Worm (Caenorhabditis elegans) whole organism, L1 larva: ENCODE results near the gene spe-17.

Source experiments
- C04F5.9 ChIP-seq: sonication (generic microtip); optimal IDR thresholded peaks from 2 replicates; lab custom pipeline; 2016; ENCODE audit warnings: missing genetic modification characterization, missing compliant biosample characterization
- F16B12.6 ChIP-seq: fragments of 150-350 bp; optimal IDR thresholded peaks from 2 replicates; lab custom pipeline; 2014; ENCODE audit warnings: missing biosample characterization, missing genetic modification characterization
- aha-1 ChIP-seq: fragments of 150-350 bp; optimal IDR thresholded peaks from 2 replicates; lab custom pipeline; 2014; ENCODE audit warnings: missing biosample characterization, missing genetic modification characterization
- ceh-63 ChIP-seq: fragments of 200-800 bp; sonication (Bioruptor generic); optimal IDR thresholded peaks from 2 replicates; lab custom pipeline; 2018; ENCODE audit warnings: mild to moderate bottlenecking, missing genetic modification characterization, missing compliant biosample characterization
- ceh-82 ChIP-seq, 3 experiments: fragments of 150-350 bp in 1 of 3; sonication (generic microtip) in 2 of 3; optimal IDR thresholded peaks; 2 replicates each; lab custom pipeline; 2014 to 2017; ENCODE audit warnings: missing biosample characterization in 3 of 3, missing genetic modification characterization in 3 of 3
- dpl-1 ChIP-seq, 3 experiments: fragments of 150-350 bp in 2 of 3; sonication (generic microtip) in 1 of 3; optimal IDR thresholded peaks; 2 replicates each; lab custom pipeline; 2014 to 2017; ENCODE audit warnings: missing biosample characterization in 3 of 3, missing genetic modification characterization in 3 of 3, missing genetic modification reagents in 3 of 3
- dsc-1 ChIP-seq: sonication (generic microtip); optimal IDR thresholded peaks from 2 replicates; lab custom pipeline; 2016; ENCODE audit warnings: mild to moderate bottlenecking, missing genetic modification characterization, missing compliant biosample characterization
- efl-1 ChIP-seq, 4 experiments: fragments of 150-350 bp; optimal IDR thresholded peaks in 3 of 4; peaks in 1 of 4; 1 replicate in 1 of 4; 2 replicates in 3 of 4; lab custom pipeline; 2014; ENCODE audit warnings: missing biosample characterization in 2 of 4, missing genetic modification characterization in 2 of 4, missing genetic modification reagents in 2 of 4
- efl-3 ChIP-seq: fragments of 200-800 bp; sonication (Bioruptor generic); optimal IDR thresholded peaks from 2 replicates; lab custom pipeline; 2018; ENCODE audit warnings: mild to moderate bottlenecking, missing genetic modification characterization, missing compliant biosample characterization
- egl-13 ChIP-seq: sonication (generic microtip); optimal IDR thresholded peaks from 2 replicates; lab custom pipeline; 2016; ENCODE audit warnings: missing genotype, missing genetic modification reagents, missing genetic modification characterization, missing compliant biosample characterization
- lin-14 ChIP-seq: fragments of 200-800 bp; sonication (Bioruptor generic); optimal IDR thresholded peaks from 2 replicates; lab custom pipeline; 2018; ENCODE audit warnings: mild to moderate bottlenecking, missing genetic modification characterization, moderate library complexity, missing compliant biosample characterization
- lin-15B ChIP-seq: fragments of 150-350 bp; sonication (generic microtip); optimal IDR thresholded peaks from 3 replicates; lab custom pipeline; 2014; ENCODE audit warnings: missing biosample characterization, missing genetic modification characterization
- lin-35 ChIP-seq, 2 experiments: fragments of 150-350 bp; optimal IDR thresholded peaks; 2 replicates each; lab custom pipeline; 2014; ENCODE audit warnings: missing biosample characterization in 2 of 2, missing genetic modification characterization in 2 of 2, missing genetic modification reagents in 2 of 2
- lir-3 ChIP-seq: sonication (generic microtip); optimal IDR thresholded peaks from 2 replicates; lab custom pipeline; 2016; ENCODE audit warnings: mild to moderate bottlenecking, missing genetic modification characterization, moderate library complexity, missing compliant biosample characterization; ENCODE audit not compliant: poor library complexity
- lsy-2 ChIP-seq, 2 experiments: fragments of 150-350 bp; optimal IDR thresholded peaks; 2 replicates each; lab custom pipeline; 2014; ENCODE audit warnings: missing biosample characterization in 2 of 2, missing genetic modification characterization in 2 of 2
- nhr-19 ChIP-seq: fragments of 200-800 bp; sonication (Bioruptor generic); conservative IDR thresholded peaks from 2 replicates; pipeline ENCODE4 v1.3.6; 2022; ENCODE audit warnings: missing genetic modification characterization, missing compliant biosample characterization
- nhr-20 ChIP-seq: sonication (generic microtip); optimal IDR thresholded peaks from 2 replicates; lab custom pipeline; 2016; ENCODE audit warnings: mild to moderate bottlenecking, missing genetic modification characterization, missing compliant biosample characterization
- nhr-47 ChIP-seq: sonication (generic microtip); optimal IDR thresholded peaks from 2 replicates; lab custom pipeline; 2016; ENCODE audit warnings: mild to moderate bottlenecking, missing genetic modification characterization, moderate library complexity, missing compliant biosample characterization
- nhr-71 ChIP-seq: sonication (generic microtip); optimal IDR thresholded peaks from 2 replicates; lab custom pipeline; 2016; ENCODE audit warnings: mild to moderate bottlenecking, missing genetic modification characterization, moderate library complexity, missing compliant biosample characterization
- nhr-77 ChIP-seq: fragments of 150-350 bp; optimal IDR thresholded peaks from 2 replicates; lab custom pipeline; 2014; ENCODE audit warnings: missing biosample characterization, missing genetic modification characterization
- nhr-84 ChIP-seq: sonication (generic microtip); optimal IDR thresholded peaks from 2 replicates; lab custom pipeline; 2017; ENCODE audit warnings: missing biosample characterization, missing genetic modification characterization
- nhr-85 ChIP-seq: sonication (generic microtip); peaks from one replicate; lab custom pipeline; 2016; ENCODE audit warnings: missing genetic modification characterization, inconsistent platforms, missing compliant biosample characterization
- pax-3 ChIP-seq: fragments of 200-800 bp; sonication (Bioruptor generic); optimal IDR thresholded peaks from 2 replicates; lab custom pipeline; 2018; ENCODE audit warnings: mild to moderate bottlenecking, missing genetic modification characterization, moderate library complexity, missing compliant biosample characterization
- rnt-1 ChIP-seq: sonication (generic microtip); optimal IDR thresholded peaks from 2 replicates; lab custom pipeline; 2016; ENCODE audit warnings: mild to moderate bottlenecking, missing genetic modification characterization, moderate library complexity, missing compliant biosample characterization
- snu-23 ChIP-seq: sonication (generic microtip); optimal IDR thresholded peaks from 2 replicates; lab custom pipeline; 2016; ENCODE audit warnings: missing genetic modification characterization, missing compliant biosample characterization
- sox-4 ChIP-seq: sonication (generic microtip); optimal IDR thresholded peaks from 2 replicates; lab custom pipeline; 2016; ENCODE audit warnings: missing genetic modification characterization, missing compliant biosample characterization
- sptf-1 ChIP-seq: fragments of 150-350 bp; optimal IDR thresholded peaks from 2 replicates; lab custom pipeline; 2014; ENCODE audit warnings: missing biosample characterization, missing genetic modification characterization
- swsn-7 ChIP-seq: sonication (generic microtip); optimal IDR thresholded peaks from 2 replicates; lab custom pipeline; 2016; ENCODE audit warnings: missing genetic modification characterization, missing compliant biosample characterization
- unc-130 ChIP-seq: fragments of 150-350 bp; optimal IDR thresholded peaks from 2 replicates; lab custom pipeline; 2017; ENCODE audit warnings: missing biosample characterization, missing genetic modification characterization, inconsistent platforms
- unc-30 ChIP-seq: sonication (generic microtip); optimal IDR thresholded peaks from 2 replicates; lab custom pipeline; 2017; ENCODE audit warnings: missing biosample characterization, missing genetic modification characterization
- unc-62 ChIP-seq: fragments of 150-350 bp; optimal IDR thresholded peaks from 2 replicates; lab custom pipeline; 2014; ENCODE audit warnings: missing biosample characterization, missing genetic modification reagents, missing genetic modification characterization
- unc-86 ChIP-seq: sonication (generic microtip); optimal IDR thresholded peaks from 2 replicates; lab custom pipeline; 2016; ENCODE audit warnings: missing genetic modification characterization, missing compliant biosample characterization
- unc-98 ChIP-seq: fragments of 200-800 bp; sonication (Bioruptor generic); IDR thresholded peaks from 2 replicates; pipeline ENCODE4 v1.3.6; 2022; ENCODE audit warnings: missing genetic modification characterization, missing compliant biosample characterization
- xbp-1 ChIP-seq: sonication (generic microtip); optimal IDR thresholded peaks from 2 replicates; lab custom pipeline; 2016; ENCODE audit warnings: missing genetic modification characterization, missing compliant biosample characterization
- zag-1 ChIP-seq: fragments of 150-350 bp; optimal IDR thresholded peaks from 2 replicates; lab custom pipeline; 2014; ENCODE audit warnings: missing biosample characterization, missing genetic modification characterization
- ztf-11 ChIP-seq, 2 experiments: sonication (generic microtip); optimal IDR thresholded peaks; 2 replicates each; lab custom pipeline; 2016 to 2017; ENCODE audit warnings: missing genetic modification characterization in 2 of 2, missing biosample characterization in 1 of 2, missing compliant biosample characterization in 1 of 2

The spe-17 gene

ce11 chrIV:12047552-12048347 is 34.5 kb downstream of the spe-17 start, which contains the start of gene T12G3.4:
Gene T12G3.4 (plus strand): TSS chrIV:12048256.
- TF ChIP-seq unc-98 (no peak), sptf-1 (no peak), efl-3 (no peak)

- TF ChIP-seq unc-30 (no peak), ceh-82 (tag; optimal IDR thresholded peaks at IDR 0.05; lab: Kevin White, UChicago) (peak in 1 of 3 experiments; percentile 1), nhr-20 (tag; lab: Kevin White, UChicago) (peak; percentile 34), F16B12.6 (tag; lab: Kevin White, UChicago) (peak; percentile 85), unc-62 (no peak), xbp-1 (tag; lab: Kevin White, UChicago) (peak; percentile 16), nhr-85 (tag; lab: Kevin White, UChicago) (peak; percentile 45), nhr-47 (tag; lab: Kevin White, UChicago) (peak; percentile 52), dpl-1 (GFP tag; optimal IDR thresholded peaks at IDR 0.05; lab: Kevin White, UChicago) (peak; percentile 5 to 40 (median 35)), lir-3 (no peak), unc-86 (tag; lab: Kevin White, UChicago) (no peak), swsn-7 (peak; percentile 25), efl-1 (optimal IDR thresholded peaks at IDR 0.05; lab: Kevin White, UChicago) (peak; percentile 24 to 47), efl-1 (GFP tag; optimal IDR thresholded peaks at IDR 0.05 in 1 of 2; lab: Kevin White, UChicago) (peak; percentile 50 to 72), lin-35 (GFP tag; optimal IDR thresholded peaks at IDR 0.05; lab: Kevin White, UChicago) (peak; percentile 29 to 38), sox-4 (tag; lab: Kevin White, UChicago) (no peak), rnt-1 (tag; lab: Kevin White, UChicago) (peak; percentile 5), lsy-2 (tag; optimal IDR thresholded peaks at IDR 0.05; lab: Kevin White, UChicago) (peak; percentile 49 to 62), nhr-71 (peak; percentile 48), unc-130 (tag; lab: Kevin White, UChicago) (peak; percentile 61), nhr-19 (GFP tag; lab: Robert Waterston, UW) (0 out of 2 replicates have a peak, but pooled peaks have one; percentile 12), snu-23 (GFP tag; lab: Kevin White, UChicago) (peak; percentile 41)
Measured at ce11 chrIV:12051049-12051792, 38.0 kb downstream of the spe-17 start, which contains the start of the genes bre-5 and spt-5. Gene bre-5 (minus strand): TSS chrIV:12051215. Gene spt-5 (plus strand): TSS chrIV:12051491.

DNA sequence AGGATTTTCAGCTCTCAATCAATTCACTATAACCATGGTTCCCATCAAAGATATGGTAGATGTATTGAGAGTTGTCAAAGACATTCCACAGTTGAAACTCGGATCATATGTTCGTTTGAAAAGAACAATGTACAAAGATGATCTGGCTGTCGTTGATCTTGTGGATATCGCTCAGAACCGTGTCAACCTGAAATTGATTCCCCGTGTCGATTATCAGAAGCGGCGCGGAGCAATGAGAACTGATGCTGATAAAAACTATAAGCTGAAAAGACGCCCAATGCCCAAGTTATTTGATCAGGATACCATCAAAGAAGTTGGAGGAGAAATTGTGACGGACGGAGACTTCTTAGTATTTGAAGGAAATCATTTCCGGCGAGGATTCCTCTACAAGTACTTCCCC is 39.2 kb downstream of the spe-17 start:
- TF ChIP-seq pax-3 (no peak), aha-1 (tag; lab: Kevin White, UChicago) (no peak), nhr-84 (tag; lab: Kevin White, UChicago) (no peak), nhr-20 (tag; lab: Kevin White, UChicago) (no peak), dsc-1 (tag; lab: Kevin White, UChicago) (no peak), ceh-63 (GFP tag; lab: Kevin White, UChicago) (no peak), nhr-77 (tag; lab: Kevin White, UChicago) (no peak), ztf-11 (tag; optimal IDR thresholded peaks at IDR 0.05; lab: Kevin White, UChicago) (no peak), lin-14 (GFP tag; lab: Kevin White, UChicago) (no peak), C04F5.9 (tag; lab: Kevin White, UChicago) (no peak), zag-1 (tag; lab: Kevin White, UChicago) (no peak), lin-15B (tag; lab: Kevin White, UChicago) (no peak), egl-13 (no peak), nhr-71 (no peak)
